Worm (Caenorhabditis elegans): ENCODE data around the gene srbc-17.

The srbc-17 gene

DNA sequence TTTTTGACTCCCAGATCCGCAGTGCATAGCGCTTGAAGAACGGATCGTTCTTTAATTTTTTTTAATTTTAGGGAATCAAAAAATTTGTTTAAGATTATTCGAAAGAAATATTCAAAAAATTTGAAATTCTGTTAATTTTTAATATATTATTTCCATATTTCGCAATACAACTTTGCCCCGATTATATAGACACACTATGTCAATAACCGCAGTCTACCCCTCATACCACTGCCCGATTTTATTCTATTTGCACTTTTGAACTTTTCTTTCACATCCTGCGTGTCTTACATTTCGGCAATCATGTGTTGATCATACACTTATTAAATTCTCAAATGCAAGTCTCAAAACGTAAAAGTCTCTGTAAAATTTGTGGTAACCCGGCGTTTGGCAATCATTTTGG is 41.3 kb downstream of the srbc-17 start, which contains the start of gene nhr-56 (continued):
- TF ChIP-seq irx-1 (tag; optimal IDR thresholded peaks at IDR 0.05) (no peak), aha-1 (tag; optimal IDR thresholded peaks at IDR 0.05) (no peak), nhr-11 (tag; optimal IDR thresholded peaks at IDR 0.05) (no peak), lin-39 (tag; optimal IDR thresholded peaks at IDR 0.05) (no peak), fos-1 (tag; optimal IDR thresholded peaks at IDR 0.05) (no peak), grh-1 (GFP tag; IDR thresholded peaks at IDR 0.05) (no peak), sptf-1 (tag; optimal IDR thresholded peaks at IDR 0.05) (no peak), unc-62 (GFP tag; optimal IDR thresholded peaks at IDR 0.05) (no peak), ceh-8 (GFP tag; optimal IDR thresholded peaks at IDR 0.05) (no peak), efl-3 (GFP tag; optimal IDR thresholded peaks at IDR 0.05) (no peak), nhr-90 (tag; optimal IDR thresholded peaks at IDR 0.05; ENCODE audit: poor library complexity) (peak; percentile 38), alr-1 (tag; optimal IDR thresholded peaks at IDR 0.05; ENCODE audit: borderline replicate concordance) (no peak), xbp-1 (tag; optimal IDR thresholded peaks at IDR 0.05) (no peak), nhr-84 (tag; optimal IDR thresholded peaks at IDR 0.05) (no peak), mef-2 (tag; optimal IDR thresholded peaks at IDR 0.05) (no peak), zip-4 (GFP tag; optimal IDR thresholded peaks at IDR 0.05) (peak; percentile 68), pqm-1 (tag; optimal IDR thresholded peaks at IDR 0.05) (no peak), lir-3 (tag; optimal IDR thresholded peaks at IDR 0.05; ENCODE audit: poor library complexity) (no peak), nhr-76 (tag; optimal IDR thresholded peaks at IDR 0.05) (no peak), snu-23 (GFP tag; optimal IDR thresholded peaks at IDR 0.05) (peak; percentile 56), hpl-2 (GFP tag; optimal IDR thresholded peaks at IDR 0.05) (no peak), fkh-8 (tag; optimal IDR thresholded peaks at IDR 0.05) (peak; percentile 19), ceh-82 (tag; optimal IDR thresholded peaks at IDR 0.05) (peak; percentile 11 to 37 (median 13)), aly-2 (tag; optimal IDR thresholded peaks at IDR 0.05) (no peak), hlh-17 (GFP tag; optimal IDR thresholded peaks at IDR 0.05; ENCODE audit: borderline replicate concordance) (no peak), C34B4.2 (tag; optimal IDR thresholded peaks at IDR 0.05) (no peak), nhr-12 (tag; optimal IDR thresholded peaks at IDR 0.05) (no peak), nhr-85 (tag) (peak; percentile 72), ets-5 (GFP tag; IDR thresholded peaks at IDR 0.05) (no peak), ama-1 (optimal IDR thresholded peaks at IDR 0.05) (no peak), nhr-237 (tag; optimal IDR thresholded peaks at IDR 0.05) (no peak), lin-13 (GFP tag; optimal IDR thresholded peaks at IDR 0.05) (no peak), nhr-71 (tag; optimal IDR thresholded peaks at IDR 0.05) (peak; percentile 62), pax-3 (tag; optimal IDR thresholded peaks at IDR 0.05) (no peak), mdl-1 (tag; optimal IDR thresholded peaks at IDR 0.05) (peak in 1 of 2 experiments; percentile 38), blmp-1 (tag; optimal IDR thresholded peaks at IDR 0.05) (peak; percentile 39), tbx-2 (tag; optimal IDR thresholded peaks at IDR 0.05) (no peak), nhr-77 (tag; optimal IDR thresholded peaks at IDR 0.05) (peak; percentile 15), fkh-10 (GFP tag; optimal IDR thresholded peaks at IDR 0.05) (no peak), unc-30 (tag; optimal IDR thresholded peaks at IDR 0.05) (no peak), fkh-4 (tag; optimal IDR thresholded peaks at IDR 0.05; ENCODE audit: borderline replicate concordance) (no peak), hlh-4 (tag; optimal IDR thresholded peaks at IDR 0.05) (no peak), F16B12.6 (tag; optimal IDR thresholded peaks at IDR 0.05) (no peak), mep-1 (tag; optimal IDR thresholded peaks at IDR 0.05) (peak; percentile 60), nhr-28 (tag; optimal IDR thresholded peaks at IDR 0.05) (no peak)

DNA sequence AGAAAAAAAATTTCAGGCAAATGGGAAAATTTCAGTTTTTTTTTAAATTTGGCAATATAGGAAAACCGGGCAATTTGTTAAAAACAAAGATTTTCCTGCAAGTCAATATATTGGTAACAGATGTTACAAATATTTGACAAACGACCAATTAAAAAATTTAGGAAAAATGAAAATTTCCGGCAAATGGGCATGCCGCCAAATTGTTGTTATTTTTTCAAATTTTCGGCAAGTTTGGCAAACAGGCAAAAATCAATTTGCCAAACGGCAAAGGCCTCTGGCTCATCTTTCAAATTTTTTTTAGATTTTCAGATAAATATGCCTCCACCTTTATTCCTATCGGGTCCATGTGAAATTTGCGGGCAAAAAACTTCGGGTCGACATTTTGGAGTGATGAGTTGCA is 44.2 kb downstream of the srbc-17 start, which contains the start of gene nhr-128:
Gene nhr-128, plus strand, starts transcription at position 301 of the 400 bp plus-strand sequence.
- TF ChIP-seq nhr-71 (tag; optimal IDR thresholded peaks at IDR 0.05) (no peak), dsc-1 (tag; optimal IDR thresholded peaks at IDR 0.05) (no peak), fkh-4 (tag; optimal IDR thresholded peaks at IDR 0.05; ENCODE audit: borderline replicate concordance) (no peak), sptf-1 (tag; optimal IDR thresholded peaks at IDR 0.05) (no peak), efl-3 (GFP tag; optimal IDR thresholded peaks at IDR 0.05) (no peak), hlh-4 (tag; optimal IDR thresholded peaks at IDR 0.05) (no peak), ces-1 (GFP tag; optimal IDR thresholded peaks at IDR 0.05) (no peak), nhr-20 (tag; optimal IDR thresholded peaks at IDR 0.05) (no peak), irx-1 (tag; optimal IDR thresholded peaks at IDR 0.05) (no peak), unc-130 (tag; optimal IDR thresholded peaks at IDR 0.05) (no peak), nhr-76 (tag; optimal IDR thresholded peaks at IDR 0.05) (no peak), nhr-237 (tag; optimal IDR thresholded peaks at IDR 0.05) (no peak), rnt-1 (tag; optimal IDR thresholded peaks at IDR 0.05) (no peak), nhr-19 (GFP tag; conservative IDR thresholded peaks at IDR 0.05) (no peak), efl-1 (optimal IDR thresholded peaks at IDR 0.05) (no peak), efl-1 (GFP tag; optimal IDR thresholded peaks at IDR 0.05 in 1 of 2) (no peak), unc-62 (GFP tag; optimal IDR thresholded peaks at IDR 0.05) (no peak)

Data from whole organism, L1 larva.